Fruit fly (Drosophila melanogaster): ENCODE results near the gene Pus10.

Gene Pus10

dm6 chr2L:140849-141248, 14.3 kb downstream of the Pus10 start, which contains the start of the genes CG31975 and ovm:
CG31975 (minus strand) TSS chr2L:140992.
ovm (minus strand) TSS chr2L:140992.
- TF ChIP-seq EcR (GFP tag; optimal IDR thresholded peaks at IDR 0.05) (no peak), pan (optimal IDR thresholded peaks at IDR 0.05) (no peak), psq (optimal IDR thresholded peaks at IDR 0.05) (no peak), CG8478 (optimal IDR thresholded peaks at IDR 0.05) (no peak), usp (GFP tag; optimal IDR thresholded peaks at IDR 0.05) (no peak), Dll (optimal IDR thresholded peaks at IDR 0.05) (no peak)

dm6 chr2L:139610-140009, 15.5 kb downstream of the Pus10 start:
- TF ChIP-seq EcR (GFP tag; optimal IDR thresholded peaks at IDR 0.05) (no peak), pan (optimal IDR thresholded peaks at IDR 0.05) (no peak), usp (GFP tag; optimal IDR thresholded peaks at IDR 0.05) (no peak), Dll (optimal IDR thresholded peaks at IDR 0.05) (no peak), CG8478 (optimal IDR thresholded peaks at IDR 0.05) (no peak), psq (optimal IDR thresholded peaks at IDR 0.05) (no peak)

- TF ChIP-seq EcR (GFP tag; optimal IDR thresholded peaks at IDR 0.05) (no peak), usp (GFP tag; optimal IDR thresholded peaks at IDR 0.05) (no peak), pan (optimal IDR thresholded peaks at IDR 0.05) (no peak)
These were observed 17.0 kb downstream of the Pus10 start for dm6 chr2L:138063-138462.

dm6 chr2L:136747-137709, 18.1 kb downstream of the Pus10 start:
- TF ChIP-seq pan (optimal IDR thresholded peaks at IDR 0.05) (no peak), EcR (GFP tag; optimal IDR thresholded peaks at IDR 0.05) (peak in 1 of 2 experiments; percentile 16)

- TF ChIP-seq usp (GFP tag; optimal IDR thresholded peaks at IDR 0.05) (no peak), Dll (optimal IDR thresholded peaks at IDR 0.05) (no peak), EcR (GFP tag; optimal IDR thresholded peaks at IDR 0.05) (no peak), CG8478 (optimal IDR thresholded peaks at IDR 0.05) (no peak), psq (optimal IDR thresholded peaks at IDR 0.05) (no peak), pan (optimal IDR thresholded peaks at IDR 0.05) (no peak)
These were observed 19.0 kb downstream of the Pus10 start for dm6 chr2L:136131-136426.

dm6 chr2L:135383-136130, 19.5 kb downstream of the Pus10 start:
- TF ChIP-seq Dll (optimal IDR thresholded peaks at IDR 0.05): no peak
- TF ChIP-seq psq (optimal IDR thresholded peaks at IDR 0.05): no peak
- TF ChIP-seq CG8478 (optimal IDR thresholded peaks at IDR 0.05): no peak
- TF ChIP-seq pan (optimal IDR thresholded peaks at IDR 0.05): no peak
- no peak for TF ChIP-seq usp (GFP tag; optimal IDR thresholded peaks at IDR 0.05)
- no peak for TF ChIP-seq EcR (GFP tag; optimal IDR thresholded peaks at IDR 0.05)

dm6 chr2L:134563-135382, 20.3 kb downstream of the Pus10 start:
- TF ChIP-seq pan (optimal IDR thresholded peaks at IDR 0.05) (no peak), CG8478 (optimal IDR thresholded peaks at IDR 0.05) (no peak), Dll (optimal IDR thresholded peaks at IDR 0.05) (no peak), psq (optimal IDR thresholded peaks at IDR 0.05) (no peak), usp (GFP tag; optimal IDR thresholded peaks at IDR 0.05) (no peak), EcR (GFP tag; optimal IDR thresholded peaks at IDR 0.05) (no peak)

dm6 chr2L:131466-132270, 23.4 kb downstream of the Pus10 start, which contains the start of gene Gs1:
Gs1 (plus strand) TSS chr2L:132077.
- no peak for TF ChIP-seq Dll (optimal IDR thresholded peaks at IDR 0.05)
- no peak for TF ChIP-seq EcR (GFP tag; optimal IDR thresholded peaks at IDR 0.05)
- TF ChIP-seq usp (GFP tag; optimal IDR thresholded peaks at IDR 0.05): no peak
- TF ChIP-seq pan (optimal IDR thresholded peaks at IDR 0.05): no peak
- no peak for TF ChIP-seq CG8478 (optimal IDR thresholded peaks at IDR 0.05)
- no peak for TF ChIP-seq psq (optimal IDR thresholded peaks at IDR 0.05)

dm6 chr2L:130691-131090, 24.4 kb downstream of the Pus10 start, which contains the start of gene CG3164:
CG3164 (minus strand) TSS chr2L:130791.
- no peak for TF ChIP-seq psq (optimal IDR thresholded peaks at IDR 0.05)
- TF ChIP-seq pan (optimal IDR thresholded peaks at IDR 0.05): no peak
- no peak for TF ChIP-seq CG8478 (optimal IDR thresholded peaks at IDR 0.05)
- TF ChIP-seq usp (GFP tag; optimal IDR thresholded peaks at IDR 0.05): no peak
- TF ChIP-seq Dll (optimal IDR thresholded peaks at IDR 0.05): no peak
- no peak for TF ChIP-seq EcR (GFP tag; optimal IDR thresholded peaks at IDR 0.05)

dm6 chr2L:128977-129941, 25.8 kb downstream of the Pus10 start:
- TF ChIP-seq pan (optimal IDR thresholded peaks at IDR 0.05) (no peak), CG8478 (optimal IDR thresholded peaks at IDR 0.05) (peak; percentile 58)
